Worm (Caenorhabditis elegans) whole organism, late embryonic: ENCODE results near the gene spp-24.
A peak's percentile ranks its signal among the peaks of the same experiment; 100 is the strongest.

ENCODE experiments used
- C08G9.2 ChIP-seq: sonication (generic microtip); optimal IDR thresholded peaks from 2 replicates; lab custom pipeline; 2016; ENCODE audit warnings: mild to moderate bottlenecking, missing genetic modification characterization, moderate library complexity, missing compliant biosample characterization
- F13H6.1 ChIP-seq: sonication (generic microtip); optimal IDR thresholded peaks from 2 replicates; lab custom pipeline; 2016; ENCODE audit warnings: missing genetic modification characterization, missing compliant biosample characterization
- K02D7.2 ChIP-seq: sonication (generic microtip); optimal IDR thresholded peaks from 2 replicates; lab custom pipeline; 2017; ENCODE audit warnings: mild to moderate bottlenecking, missing genetic modification characterization, missing compliant biosample characterization
- K09A11.1 ChIP-seq: sonication (generic microtip); optimal IDR thresholded peaks from 2 replicates; lab custom pipeline; 2017; ENCODE audit warnings: antibody characterized with exemption, mild to moderate bottlenecking, missing genetic modification characterization, missing compliant biosample characterization; ENCODE audit not compliant: insufficient read depth
- T23F11.4 ChIP-seq: fragments of 200-800 bp; sonication (Bioruptor generic); optimal IDR thresholded peaks from 2 replicates; lab custom pipeline; 2018; ENCODE audit warnings: mild to moderate bottlenecking, missing genetic modification characterization, missing compliant biosample characterization
- ahr-1 ChIP-seq: sonication (generic microtip); optimal IDR thresholded peaks from 2 replicates; lab custom pipeline; 2016; ENCODE audit warnings: missing genetic modification characterization, missing compliant biosample characterization
- ceh-14 ChIP-seq: sonication (generic microtip); optimal IDR thresholded peaks from 2 replicates; lab custom pipeline; 2016; ENCODE audit warnings: missing genotype, missing genetic modification characterization, missing compliant biosample characterization
- ceh-19 ChIP-seq: fragments of 200-800 bp; sonication (Bioruptor generic); optimal IDR thresholded peaks from 2 replicates; lab custom pipeline; 2018; ENCODE audit warnings: mild to moderate bottlenecking, missing genetic modification characterization, missing compliant biosample characterization
- ceh-2 ChIP-seq: sonication (generic microtip); optimal IDR thresholded peaks from 2 replicates; lab custom pipeline; 2016; ENCODE audit warnings: missing genotype, missing genetic modification characterization, missing compliant biosample characterization
- ceh-24 ChIP-seq: sonication (generic microtip); optimal IDR thresholded peaks from 2 replicates; lab custom pipeline; 2016; ENCODE audit warnings: mild to moderate bottlenecking, missing genetic modification characterization, missing compliant biosample characterization
- ceh-30 ChIP-seq: fragments of 150-350 bp; optimal IDR thresholded peaks from 2 replicates; lab custom pipeline; 2014; ENCODE audit warnings: missing biosample characterization, missing genetic modification characterization
- ceh-31 ChIP-seq: sonication (generic microtip); optimal IDR thresholded peaks from 2 replicates; lab custom pipeline; 2016; ENCODE audit warnings: missing genetic modification characterization, missing compliant biosample characterization
- ceh-45 ChIP-seq: fragments of 200-800 bp; sonication (Bioruptor generic); IDR thresholded peaks from 2 replicates; pipeline ENCODE4 v1.3.6; 2022; ENCODE audit warnings: missing genetic modification reagents, missing genetic modification characterization, missing compliant biosample characterization
- ceh-48 ChIP-seq: sonication (generic microtip); optimal IDR thresholded peaks from 2 replicates; lab custom pipeline; 2016; ENCODE audit warnings: missing genetic modification characterization, inconsistent platforms, missing compliant biosample characterization
- che-1 ChIP-seq: sonication (generic microtip); optimal IDR thresholded peaks from 2 replicates; lab custom pipeline; 2016; ENCODE audit warnings: mild to moderate bottlenecking, missing genetic modification characterization, missing compliant biosample characterization
- dmd-4 ChIP-seq: sonication (generic microtip); optimal IDR thresholded peaks from 2 replicates; lab custom pipeline; 2016; ENCODE audit warnings: borderline replicate concordance, missing genetic modification characterization, missing compliant biosample characterization
- dve-1 ChIP-seq: sonication (generic microtip); optimal IDR thresholded peaks from 2 replicates; lab custom pipeline; 2017; ENCODE audit warnings: antibody characterized with exemption, mild to moderate bottlenecking, missing genetic modification characterization, missing compliant biosample characterization
- elt-4 ChIP-seq: sonication (generic microtip); optimal IDR thresholded peaks from 2 replicates; lab custom pipeline; 2016; ENCODE audit warnings: missing genetic modification characterization, missing compliant biosample characterization
- ets-4 ChIP-seq: sonication (generic microtip); optimal IDR thresholded peaks from 2 replicates; lab custom pipeline; 2016; ENCODE audit warnings: missing genetic modification characterization, missing compliant biosample characterization
- eyg-1 ChIP-seq: sonication (generic microtip); optimal IDR thresholded peaks from 2 replicates; lab custom pipeline; 2016; ENCODE audit warnings: missing genotype, missing genetic modification characterization, missing compliant biosample characterization
- fax-1 ChIP-seq: sonication (generic microtip); optimal IDR thresholded peaks from 2 replicates; lab custom pipeline; 2016; ENCODE audit warnings: missing genotype, missing genetic modification characterization, missing compliant biosample characterization
- fkh-6 ChIP-seq: sonication (generic microtip); optimal IDR thresholded peaks from 2 replicates; lab custom pipeline; 2016; ENCODE audit warnings: missing genetic modification characterization, missing compliant biosample characterization
- gmeb-2 ChIP-seq: sonication (generic microtip); optimal IDR thresholded peaks from 2 replicates; lab custom pipeline; 2016; ENCODE audit warnings: missing genetic modification characterization, inconsistent platforms, missing compliant biosample characterization
- hlh-13 ChIP-seq: fragments of 200-800 bp; sonication (Bioruptor generic); optimal IDR thresholded peaks from 2 replicates; lab custom pipeline; 2018; ENCODE audit warnings: mild to moderate bottlenecking, missing genetic modification characterization, missing compliant biosample characterization
- hlh-30 ChIP-seq: sonication (generic microtip); optimal IDR thresholded peaks from 2 replicates; lab custom pipeline; 2017; ENCODE audit warnings: antibody characterized with exemption, missing genetic modification characterization, missing compliant biosample characterization; ENCODE audit not compliant: insufficient read depth
- lim-6 ChIP-seq: sonication (generic microtip); optimal IDR thresholded peaks from 2 replicates; lab custom pipeline; 2016; ENCODE audit warnings: missing genetic modification characterization, missing compliant biosample characterization
- madf-2 ChIP-seq: sonication (generic microtip); optimal IDR thresholded peaks from 2 replicates; lab custom pipeline; 2017; ENCODE audit warnings: missing genetic modification characterization, missing compliant biosample characterization
- mec-3 ChIP-seq: sonication (generic microtip); optimal IDR thresholded peaks from 2 replicates; lab custom pipeline; 2016; ENCODE audit warnings: borderline replicate concordance, missing genetic modification characterization, missing compliant biosample characterization
- nfya-1 ChIP-seq: sonication (generic microtip); optimal IDR thresholded peaks from 2 replicates; lab custom pipeline; 2017; ENCODE audit warnings: missing genetic modification characterization, mild to moderate bottlenecking, missing compliant biosample characterization, antibody characterized with exemption, moderate library complexity
- nhr-11 ChIP-seq: fragments of 150-350 bp; optimal IDR thresholded peaks from 2 replicates; lab custom pipeline; 2014; ENCODE audit warnings: missing biosample characterization, missing genetic modification characterization
- nhr-232 ChIP-seq: sonication (generic microtip); optimal IDR thresholded peaks from 2 replicates; lab custom pipeline; 2016; ENCODE audit warnings: missing genetic modification characterization, missing compliant biosample characterization
- npax-4 ChIP-seq: sonication (generic microtip); optimal IDR thresholded peaks from 2 replicates; lab custom pipeline; 2016; ENCODE audit warnings: missing genetic modification characterization, missing compliant biosample characterization
- odd-2 ChIP-seq: sonication (generic microtip); optimal IDR thresholded peaks from 2 replicates; lab custom pipeline; 2017; ENCODE audit warnings: antibody characterized with exemption, mild to moderate bottlenecking, missing genetic modification characterization, missing compliant biosample characterization
- pat-9 ChIP-seq: fragments of 200-800 bp; sonication (Bioruptor generic); optimal IDR thresholded peaks from 2 replicates; lab custom pipeline; 2018; ENCODE audit warnings: mild to moderate bottlenecking, missing genetic modification characterization, moderate library complexity, missing compliant biosample characterization
- pha-2 ChIP-seq: sonication (generic microtip); optimal IDR thresholded peaks from 2 replicates; lab custom pipeline; 2017; ENCODE audit warnings: mild to moderate bottlenecking, missing genetic modification characterization, missing compliant biosample characterization
- pha-4 ChIP-seq: fragments of 150-350 bp; optimal IDR thresholded peaks from 2 replicates; lab custom pipeline; 2018; ENCODE audit warnings: missing biosample characterization, missing genetic modification reagents, missing genetic modification characterization
- pros-1 ChIP-seq: fragments of 150-350 bp; optimal IDR thresholded peaks from 2 replicates; lab custom pipeline; 2014; ENCODE audit warnings: missing biosample characterization, missing genetic modification reagents, missing genetic modification characterization
- ref-2 ChIP-seq: sonication (generic microtip); optimal IDR thresholded peaks from 2 replicates; lab custom pipeline; 2016; ENCODE audit warnings: missing genetic modification characterization, missing compliant biosample characterization
- rnt-1 ChIP-seq: sonication (generic microtip); optimal IDR thresholded peaks from 2 replicates; lab custom pipeline; 2016; ENCODE audit warnings: missing genetic modification characterization, missing compliant biosample characterization
- tbx-7 ChIP-seq: sonication (generic microtip); optimal IDR thresholded peaks from 2 replicates; lab custom pipeline; 2016; ENCODE audit warnings: missing genotype, missing genetic modification characterization, missing compliant biosample characterization
- unc-3 ChIP-seq, 2 experiments: fragments of 200-800 bp in 1 of 2; sonication (Bioruptor generic) in 1 of 2; sonication (generic microtip) in 1 of 2; conservative IDR thresholded peaks in 1 of 2; optimal IDR thresholded peaks in 1 of 2; 2 replicates each; pipeline versions ENCODE4 v1.3.6 to Lab custom; 2016 to 2022; ENCODE audit warnings: missing compliant biosample characterization in 2 of 2, missing genetic modification characterization in 2 of 2, missing genetic modification reagents in 1 of 2
- unc-42 ChIP-seq: sonication (generic microtip); optimal IDR thresholded peaks from 2 replicates; lab custom pipeline; 2016; ENCODE audit warnings: missing genotype, missing genetic modification characterization, missing compliant biosample characterization
- unc-55 ChIP-seq: sonication (generic microtip); optimal IDR thresholded peaks from 2 replicates; lab custom pipeline; 2017; ENCODE audit warnings: missing biosample characterization, missing genetic modification reagents, missing genetic modification characterization
- unc-86 ChIP-seq: sonication (generic microtip); optimal IDR thresholded peaks from 2 replicates; lab custom pipeline; 2016; ENCODE audit warnings: missing genetic modification characterization, missing compliant biosample characterization
- zip-5 ChIP-seq: sonication (generic microtip); optimal IDR thresholded peaks from 2 replicates; lab custom pipeline; 2016; ENCODE audit warnings: missing genetic modification characterization, missing compliant biosample characterization

The spp-24 gene

DNA sequence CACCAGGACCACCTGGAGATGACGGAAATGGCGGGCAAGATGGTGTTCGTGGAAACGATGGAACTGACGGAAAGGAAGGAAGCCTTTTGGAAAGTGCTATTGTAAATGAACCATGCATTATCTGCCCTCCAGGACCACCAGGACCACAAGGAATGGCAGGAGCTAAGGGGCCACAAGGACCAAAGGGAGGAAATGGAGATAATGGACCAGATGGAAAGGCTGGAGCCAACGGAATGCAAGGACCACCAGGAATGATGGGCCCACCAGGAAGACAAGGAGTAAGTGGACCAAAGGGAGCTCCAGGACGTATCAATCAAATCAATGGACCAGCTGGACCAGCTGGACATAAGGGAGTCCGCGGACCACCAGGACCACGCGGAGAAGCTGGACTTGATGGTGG lies 15.6 kb downstream of the spp-24 start:
- TF ChIP-seq mec-3 (tag; lab: Kevin White, UChicago): peak; percentile 37
- TF ChIP-seq hlh-30 (tag; lab: Kevin White, UChicago): no peak
- TF ChIP-seq ahr-1 (tag; lab: Kevin White, UChicago): no peak

DNA sequence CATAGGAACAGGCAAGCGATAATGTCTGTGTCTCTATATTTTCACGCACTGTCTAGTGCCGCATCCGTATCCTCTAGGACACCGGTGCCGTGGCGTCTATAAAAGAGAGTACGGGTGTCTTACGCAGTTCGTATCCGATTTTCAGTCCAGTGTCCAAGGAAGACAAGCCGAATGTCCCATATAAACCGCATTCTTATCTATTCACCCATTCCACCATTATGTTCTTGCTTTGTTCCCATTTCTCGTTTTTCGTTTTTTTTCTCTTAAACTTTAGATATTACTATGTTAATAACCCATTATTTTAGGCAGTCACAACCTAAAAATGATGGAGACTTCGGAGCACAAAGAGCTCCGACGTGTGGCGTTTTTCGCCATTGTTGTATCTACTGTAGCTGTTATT lies 16.3 kb downstream of the spp-24 start, which contains the start of gene sqt-2:
sqt-2 (plus strand) TSS at position 301 of the 400 bp plus-strand sequence.
- no peak for TF ChIP-seq T23F11.4
- TF ChIP-seq, all 69 proteins: peak for 0

DNA sequence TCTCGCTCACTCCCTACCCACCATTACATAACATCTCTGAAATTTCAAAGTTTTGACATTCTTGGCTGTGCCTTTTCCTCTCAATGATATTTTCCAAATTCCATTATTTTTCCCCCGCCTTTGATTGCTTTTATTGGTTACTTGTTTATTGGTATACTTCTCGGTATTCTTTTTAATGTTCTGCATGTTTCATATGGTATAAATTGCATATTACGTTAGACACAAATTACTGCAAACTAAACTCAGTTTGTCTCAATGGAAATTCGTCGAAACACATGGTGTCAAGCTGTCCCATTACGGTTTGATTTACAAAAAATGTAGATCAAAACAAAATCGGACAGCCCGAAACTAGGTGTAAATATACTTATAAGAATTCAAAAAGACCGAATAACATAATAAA lies 17.4 kb downstream of the spp-24 start:
- TF ChIP-seq dmd-4 (tag; lab: Kevin White, UChicago) (no peak), gmeb-2 (tag; lab: Kevin White, UChicago) (no peak), nhr-232 (tag; lab: Kevin White, UChicago) (no peak), fkh-6 (tag; lab: Kevin White, UChicago) (no peak), eyg-1 (tag; lab: Kevin White, UChicago) (no peak), fax-1 (no peak), mec-3 (tag; lab: Kevin White, UChicago) (no peak), che-1 (tag; lab: Kevin White, UChicago) (no peak), unc-55 (no peak), nhr-11 (no peak), lim-6 (no peak), pha-2 (tag; lab: Kevin White, UChicago) (no peak), unc-86 (tag; lab: Kevin White, UChicago) (no peak), pha-4 (no peak), C08G9.2 (no peak), unc-42 (tag; lab: Kevin White, UChicago) (no peak), madf-2 (no peak)

DNA sequence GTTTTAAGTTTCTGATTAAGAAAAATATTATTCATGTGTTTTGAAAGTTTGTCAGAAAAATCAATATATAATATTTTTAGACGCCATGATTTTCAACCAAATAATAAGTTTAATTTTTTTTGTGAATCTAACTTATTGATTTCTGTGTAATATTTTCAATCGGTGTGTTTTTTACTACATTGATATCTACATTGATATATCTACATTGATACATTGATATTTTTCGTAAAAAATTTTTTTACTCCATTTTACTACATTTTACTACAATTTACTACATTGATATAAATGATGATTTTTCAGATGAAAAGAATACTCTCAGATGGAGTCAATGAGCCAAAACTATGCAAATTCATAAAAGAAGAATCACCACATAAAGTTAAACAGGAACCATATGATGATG lies 20.1 kb downstream of the spp-24 start, which contains the start of gene gmeb-1:
gmeb-1 (plus strand) TSS at position 301 of the 400 bp plus-strand sequence.
- TF ChIP-seq ceh-45 (GFP tag; lab: Robert Waterston, UW) (no peak), ets-4 (no peak), gmeb-2 (tag; lab: Kevin White, UChicago) (no peak), ceh-31 (tag; lab: Kevin White, UChicago) (no peak), K09A11.1 (tag; lab: Kevin White, UChicago) (no peak), lim-6 (no peak), nfya-1 (tag; lab: Kevin White, UChicago) (no peak), pha-4 (no peak), pros-1 (tag; lab: Kevin White, UChicago) (no peak), hlh-13 (GFP tag; lab: Kevin White, UChicago) (no peak), ceh-19 (GFP tag; lab: Kevin White, UChicago) (no peak), pat-9 (no peak), K02D7.2 (tag; lab: Kevin White, UChicago) (no peak), ceh-14 (tag; lab: Kevin White, UChicago) (no peak), dve-1 (tag; lab: Kevin White, UChicago) (no peak), pha-2 (tag; lab: Kevin White, UChicago) (no peak), rnt-1 (tag; lab: Kevin White, UChicago) (no peak), odd-2 (tag; lab: Kevin White, UChicago) (no peak)

DNA sequence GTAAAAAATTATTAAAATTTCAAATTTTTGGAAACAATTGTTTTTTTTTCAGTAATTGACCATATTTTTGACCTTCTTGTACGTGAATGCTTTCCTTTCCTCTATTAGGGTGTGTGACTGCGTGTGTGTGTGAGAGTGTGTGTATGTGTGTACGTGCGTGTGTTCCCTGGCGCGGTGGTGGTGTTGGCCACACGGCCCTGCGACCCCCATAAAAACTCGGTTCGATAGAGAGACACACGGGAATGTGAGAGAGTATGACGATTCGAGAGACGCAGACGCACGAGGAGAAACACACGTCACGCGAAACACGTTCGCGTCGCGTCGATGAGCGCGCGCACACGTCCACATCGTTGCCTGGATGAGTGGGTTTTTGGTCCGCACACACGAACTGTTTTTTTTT lies 20.6 kb downstream of the spp-24 start:
- no peak for TF ChIP-seq zip-5 (tag; lab: Kevin White, UChicago)
- TF ChIP-seq pros-1 (tag; lab: Kevin White, UChicago): no peak
- no peak for TF ChIP-seq ceh-24
- peak; percentile 2 for TF ChIP-seq ceh-14 (tag; lab: Kevin White, UChicago)
- no peak for TF ChIP-seq fkh-6 (tag; lab: Kevin White, UChicago)
- TF ChIP-seq gmeb-2 (tag; lab: Kevin White, UChicago): no peak
- TF ChIP-seq ceh-45 (GFP tag; lab: Robert Waterston, UW): no peak
- TF ChIP-seq F13H6.1 (tag; lab: Kevin White, UChicago): no peak
- no peak for TF ChIP-seq ceh-2 (tag; lab: Kevin White, UChicago)
- TF ChIP-seq unc-3 (GFP tag; conservative IDR thresholded peaks at IDR 0.05; lab: Robert Waterston, UW): no peak
- TF ChIP-seq unc-3 (tag; optimal IDR thresholded peaks at IDR 0.05; lab: Kevin White, UChicago): no peak
- peak; percentile 44 for TF ChIP-seq ceh-48 (tag; lab: Kevin White, UChicago)
- TF ChIP-seq tbx-7 (tag; lab: Kevin White, UChicago): no peak
- TF ChIP-seq unc-86 (tag; lab: Kevin White, UChicago): no peak
- TF ChIP-seq npax-4 (tag; lab: Kevin White, UChicago): no peak
- TF ChIP-seq ref-2 (tag; lab: Kevin White, UChicago): peak; percentile 68
- no peak for TF ChIP-seq ceh-30 (tag; lab: Kevin White, UChicago)
- TF ChIP-seq rnt-1 (tag; lab: Kevin White, UChicago): peak; percentile 74
- TF ChIP-seq elt-4: no peak
